Fruit fly (Drosophila melanogaster) whole organism, embryonic: ENCODE data around the gene tau.

ENCODE experiments used
- Atf6 ChIP-seq: fragments of 200-800 bp; sonication (Bioruptor generic); IDR thresholded peaks from 2 replicates; pipeline ENCODE4 v1.3.6; 2022; ENCODE audit warnings: missing biosample characterization, missing genetic modification characterization
- Bgb ChIP-seq: fragments of 200-800 bp; sonication (Bioruptor generic); IDR thresholded peaks from 2 replicates; pipeline ENCODE4 v1.3.6; 2022; ENCODE audit warnings: missing biosample characterization, missing genetic modification characterization; ENCODE audit not compliant: partially characterized antibody
- CG10147 ChIP-seq: fragments of 200-800 bp; sonication (Bioruptor generic); optimal IDR thresholded peaks from 2 replicates; lab custom pipeline; 2019; ENCODE audit warnings: missing biosample characterization, mild to moderate bottlenecking, missing genetic modification characterization, moderate library complexity
- CG10959 ChIP-seq: fragments of 200-800 bp; sonication (Bioruptor generic); IDR thresholded peaks from 2 replicates; pipeline ENCODE4 v1.3.6; 2022; ENCODE audit warnings: missing biosample characterization, missing genetic modification characterization
- CG10979 ChIP-seq: fragments of 200-800 bp; sonication (Bioruptor generic); optimal IDR thresholded peaks from 2 replicates; lab custom pipeline; 2018; ENCODE audit warnings: missing biosample characterization, mild to moderate bottlenecking, missing genetic modification characterization, moderate library complexity
- CG12299 ChIP-seq: fragments of 200-800 bp; sonication (Bioruptor generic); optimal IDR thresholded peaks from 2 replicates; lab custom pipeline; 2018; ENCODE audit warnings: missing biosample characterization, mild to moderate bottlenecking, missing genetic modification characterization
- CG12391 ChIP-seq: fragments of 200-800 bp; sonication (Bioruptor generic); optimal IDR thresholded peaks from 3 replicates; lab custom pipeline; 2018; ENCODE audit warnings: missing biosample characterization, mild to moderate bottlenecking, missing genetic modification characterization, moderate library complexity
- CG13296 ChIP-seq: fragments of 200-800 bp; sonication (Bioruptor generic); optimal IDR thresholded peaks from 3 replicates; lab custom pipeline; 2018; ENCODE audit warnings: missing biosample characterization, mild to moderate bottlenecking, missing genetic modification characterization
- CG14710 ChIP-seq: fragments of 200-800 bp; sonication (Bioruptor generic); optimal IDR thresholded peaks from 3 replicates; lab custom pipeline; 2019; ENCODE audit warnings: missing biosample characterization, mild to moderate bottlenecking, missing genetic modification characterization, moderate library complexity
- CG15479 ChIP-seq: fragments of 200-800 bp; sonication (Bioruptor generic); optimal IDR thresholded peaks from 3 replicates; lab custom pipeline; 2019; ENCODE audit warnings: missing biosample characterization, mild to moderate bottlenecking, missing genetic modification characterization, moderate library complexity
- CG16813 ChIP-seq: fragments of 200-800 bp; sonication (Bioruptor generic); IDR thresholded peaks from 3 replicates; pipeline ENCODE4 v1.3.6; 2022; ENCODE audit warnings: missing biosample characterization, missing genetic modification characterization; ENCODE audit not compliant: partially characterized antibody
- CG18599 ChIP-seq: fragments of 200-800 bp; sonication (Bioruptor generic); optimal IDR thresholded peaks from 3 replicates; lab custom pipeline; 2017; ENCODE audit warnings: missing biosample characterization, missing genetic modification characterization, mild to moderate bottlenecking, moderate library complexity, missing genetic modification reagents
- CG18619 ChIP-seq: fragments of 200-800 bp; sonication (Bioruptor generic); optimal IDR thresholded peaks from 3 replicates; lab custom pipeline; 2017; ENCODE audit warnings: missing biosample characterization, mild to moderate bottlenecking, missing genetic modification characterization
- CG34422 ChIP-seq: fragments of 200-800 bp; sonication (Bioruptor generic); IDR thresholded peaks from 3 replicates; pipeline ENCODE4 v1.3.6; 2022; ENCODE audit warnings: missing biosample characterization, missing genetic modification characterization
- CG42726 ChIP-seq: fragments of 200-800 bp; sonication (Bioruptor generic); IDR thresholded peaks from 2 replicates; pipeline ENCODE4 v1.3.6; 2022; ENCODE audit warnings: missing biosample characterization, missing genetic modification characterization; ENCODE audit not compliant: partially characterized antibody
- CG4617 ChIP-seq: fragments of 200-800 bp; sonication (Bioruptor generic); optimal IDR thresholded peaks from 3 replicates; lab custom pipeline; 2016; ENCODE audit warnings: missing biosample characterization, missing genetic modification characterization, borderline replicate concordance
- CG5953 ChIP-seq: fragments of 200-800 bp; sonication (Bioruptor generic); IDR thresholded peaks from 2 replicates; pipeline ENCODE4 v1.3.6; 2022; ENCODE audit warnings: missing biosample characterization, missing genetic modification characterization
- CG6791 ChIP-seq: fragments of 200-800 bp; sonication (Bioruptor generic); IDR thresholded peaks from 3 replicates; pipeline ENCODE4 v1.3.6; 2022; ENCODE audit warnings: missing biosample characterization, missing genetic modification characterization; ENCODE audit not compliant: partially characterized antibody
- CG7271 ChIP-seq: fragments of 200-800 bp; sonication (Bioruptor generic); optimal IDR thresholded peaks from 2 replicates; lab custom pipeline; 2018; ENCODE audit warnings: missing biosample characterization, mild to moderate bottlenecking, missing genetic modification characterization, moderate library complexity
- CG8944 ChIP-seq: fragments of 200-800 bp; sonication (Bioruptor generic); optimal IDR thresholded peaks from 3 replicates; lab custom pipeline; 2016; ENCODE audit warnings: missing biosample characterization, missing genetic modification characterization
- CoRest ChIP-seq: fragments of 200-800 bp; sonication (Bioruptor generic); optimal IDR thresholded peaks from 3 replicates; lab custom pipeline; 2018; ENCODE audit warnings: missing biosample characterization, mild to moderate bottlenecking, missing genetic modification characterization, moderate library complexity
- Doc2 ChIP-seq: fragments of 200-800 bp; sonication (Bioruptor generic); IDR thresholded peaks from 2 replicates; pipeline ENCODE4 v1.3.6; 2022; ENCODE audit warnings: missing biosample characterization, missing genetic modification characterization
- HmgZ ChIP-seq: fragments of 200-800 bp; sonication (Bioruptor generic); optimal IDR thresholded peaks from 2 replicates; lab custom pipeline; 2018; ENCODE audit warnings: missing biosample characterization, mild to moderate bottlenecking, missing genetic modification characterization
- MESR4 ChIP-seq: fragments of 200-800 bp; sonication (Bioruptor generic); optimal IDR thresholded peaks from 2 replicates; lab custom pipeline; 2018; ENCODE audit warnings: missing biosample characterization, mild to moderate bottlenecking, missing genetic modification characterization, moderate library complexity
- Med ChIP-seq: fragments of 200-800 bp; sonication (Bioruptor generic); peaks from one replicate; lab custom pipeline; 2016; ENCODE audit warnings: missing biosample characterization, missing genetic modification characterization, mild to moderate bottlenecking, inconsistent platforms, moderate library complexity
- Myb ChIP-seq: fragments of 200-800 bp; sonication (Bioruptor generic); optimal IDR thresholded peaks from 2 replicates; lab custom pipeline; 2016; ENCODE audit warnings: missing biosample characterization, missing genetic modification characterization
- Trl ChIP-seq, 3 experiments: fragments of >200 bp in 2 of 3; fragments of 200-800 bp in 1 of 3; sonication (Bioruptor generic) in 1 of 3; optimal IDR thresholded peaks; 2 replicates in 1 of 3; 3 replicates in 2 of 3; lab custom pipeline; 2016 to 2017; ENCODE audit warnings: missing biosample characterization in 1 of 3, missing genetic modification characterization in 1 of 3
- Vsx1 ChIP-seq: fragments of 200-800 bp; sonication (Bioruptor generic); optimal IDR thresholded peaks from 2 replicates; lab custom pipeline; 2017; ENCODE audit warnings: missing biosample characterization, mild to moderate bottlenecking, missing genetic modification characterization, missing genetic modification reagents
- ac ChIP-seq: fragments of 200-800 bp; sonication (Bioruptor generic); optimal IDR thresholded peaks from 3 replicates; lab custom pipeline; 2017; ENCODE audit warnings: missing biosample characterization, mild to moderate bottlenecking, missing genetic modification characterization
- ase ChIP-seq: fragments of 200-800 bp; sonication (Bioruptor generic); IDR thresholded peaks from 3 replicates; pipeline ENCODE4 v1.3.6; 2022; ENCODE audit warnings: missing biosample characterization, missing genetic modification characterization
- bcd ChIP-seq: fragments of 200-800 bp; sonication (Bioruptor generic); optimal IDR thresholded peaks from 2 replicates; lab custom pipeline; 2017; ENCODE audit warnings: missing biosample characterization, mild to moderate bottlenecking, missing genetic modification characterization
- cg ChIP-seq: fragments of 200-800 bp; sonication (Bioruptor generic); optimal IDR thresholded peaks from 3 replicates; lab custom pipeline; 2019; ENCODE audit warnings: missing biosample characterization, mild to moderate bottlenecking, missing genetic modification characterization, moderate library complexity
- ci ChIP-seq: fragments of 200-800 bp; sonication (Bioruptor generic); IDR thresholded peaks from 3 replicates; pipeline ENCODE4 v1.3.6; 2022; ENCODE audit warnings: missing biosample characterization, missing genetic modification characterization
- crol ChIP-seq: fragments of 200-800 bp; sonication (Bioruptor generic); IDR thresholded peaks from 2 replicates; pipeline ENCODE4 v1.3.6; 2022; ENCODE audit warnings: missing biosample characterization, missing genetic modification characterization
- danr ChIP-seq: fragments of 200-800 bp; sonication (Bioruptor generic); IDR thresholded peaks from 2 replicates; pipeline ENCODE4 v1.3.6; 2022; ENCODE audit warnings: missing biosample characterization, missing genetic modification characterization
- dimm ChIP-seq: fragments of 200-800 bp; sonication (Bioruptor generic); IDR thresholded peaks from 2 replicates; pipeline ENCODE4 v1.3.6; 2022; ENCODE audit warnings: missing biosample characterization, missing genetic modification characterization
- dpn ChIP-seq, 2 experiments: fragments of 200-800 bp; sonication (Bioruptor generic); optimal IDR thresholded peaks; 3 replicates each; lab custom pipeline; 2016; ENCODE audit warnings: missing biosample characterization in 2 of 2, missing genetic modification characterization in 2 of 2
- ftz-f1 ChIP-seq: fragments of 200-800 bp; sonication (Bioruptor generic); optimal IDR thresholded peaks from 2 replicates; lab custom pipeline; 2016; ENCODE audit warnings: missing biosample characterization, missing genetic modification characterization
- ham ChIP-seq: fragments of 200-800 bp; sonication (Bioruptor generic); IDR thresholded peaks from 2 replicates; pipeline ENCODE4 v1.3.6; 2022; ENCODE audit warnings: missing biosample characterization, missing genetic modification characterization
- kay ChIP-seq: fragments of 200-800 bp; sonication (Bioruptor generic); optimal IDR thresholded peaks from 2 replicates; lab custom pipeline; 2016; ENCODE audit warnings: missing biosample characterization, missing genetic modification characterization
- lilli ChIP-seq: fragments of 200-800 bp; sonication (Bioruptor generic); optimal IDR thresholded peaks from 3 replicates; lab custom pipeline; 2016; ENCODE audit warnings: missing biosample characterization, missing genetic modification characterization
- pum ChIP-seq: fragments of 200-800 bp; sonication (Bioruptor generic); optimal IDR thresholded peaks from 2 replicates; lab custom pipeline; 2016; ENCODE audit warnings: missing biosample characterization, missing genetic modification characterization
- salm ChIP-seq: fragments of 200-800 bp; sonication (Bioruptor generic); optimal IDR thresholded peaks from 2 replicates; lab custom pipeline; 2018; ENCODE audit warnings: missing biosample characterization, mild to moderate bottlenecking, missing genetic modification characterization
- sna ChIP-seq: fragments of 200-800 bp; sonication (Bioruptor generic); IDR thresholded peaks from 2 replicates; pipeline ENCODE4 v1.3.6; 2022; ENCODE audit warnings: missing biosample characterization, missing genetic modification characterization; ENCODE audit not compliant: partially characterized antibody
- so ChIP-seq: fragments of 200-800 bp; sonication (Bioruptor generic); IDR thresholded peaks from 3 replicates; pipeline ENCODE4 v1.3.6; 2022; ENCODE audit warnings: missing biosample characterization, missing genetic modification characterization
- stc ChIP-seq: fragments of 200-800 bp; sonication (Bioruptor generic); IDR thresholded peaks from 2 replicates; pipeline ENCODE4 v1.3.6; 2022; ENCODE audit warnings: missing biosample characterization, missing genetic modification characterization
- sug ChIP-seq: fragments of 200-800 bp; optimal IDR thresholded peaks from 2 replicates; lab custom pipeline; 2019; ENCODE audit warnings: missing biosample characterization, mild to moderate bottlenecking, missing genetic modification characterization, moderate library complexity
- vvl ChIP-seq: fragments of 200-800 bp; sonication (Bioruptor generic); IDR thresholded peaks from 2 replicates; pipeline ENCODE4 v1.3.6; 2022; ENCODE audit warnings: missing biosample characterization, missing genetic modification characterization
- yki ChIP-seq: fragments of >200 bp; optimal IDR thresholded peaks from 3 replicates; lab custom pipeline; 2018

Gene tau

dm6 chr3R:27699540-27700228, 42.9 kb upstream of the tau start, which contains the start of gene ALiX:
Gene ALiX (minus strand): TSS chr3R:27700110.
- TF ChIP-seq Bgb (no peak), Doc2 (no peak), danr (no peak), lilli (GFP tag; lab: Kevin White, UChicago) (peak; percentile 2), kay (GFP tag; lab: Kevin White, UChicago) (peak; percentile 67), CG7271 (tag; lab: Kevin White, UChicago) (no peak), cg (peak; percentile 47), vvl (no peak), Vsx1 (GFP tag; lab: Kevin White, UChicago) (peak; percentile 42), yki (lab: Kevin White, UChicago) (no peak), so (GFP tag; lab: Robert Waterston, UW) (no peak), CG8944 (GFP tag; lab: Kevin White, UChicago) (no peak), CG5953 (peak; percentile 31; the same call in 1 of the 2 replicates), CG12299 (peak; percentile 8), ci (GFP tag; lab: Robert Waterston, UW) (0 out of 3 replicates have a peak, but pooled peaks have one; percentile 51), MESR4 (GFP tag; lab: Kevin White, UChicago) (peak; percentile 23), crol (GFP tag; lab: Robert Waterston, UW) (peak; percentile 78), CoRest (peak; percentile 1), HmgZ (tag; lab: Kevin White, UChicago) (no peak), CG34422 (GFP tag; lab: Robert Waterston, UW) (0 out of 3 replicates have a peak, but pooled peaks have one; percentile 28), sug (tag; lab: Kevin White, UChicago) (peak; percentile 10), CG12391 (peak; percentile 26), CG10979 (tag; lab: Kevin White, UChicago) (no peak), Atf6 (GFP tag; lab: Robert Waterston, UW) (0 out of 2 replicates have a peak, but pooled peaks have one; percentile 15), stc (0 out of 2 replicates have a peak, but pooled peaks have one; percentile 20), Trl (optimal IDR thresholded peaks at IDR 0.05; lab: Kevin White, UChicago) (peak in 1 of 2 experiments; percentile 48), Trl (GFP tag; optimal IDR thresholded peaks at IDR 0.05; lab: Kevin White, UChicago) (no peak), Myb (GFP tag; lab: Kevin White, UChicago) (no peak), sna (0 out of 2 replicates have a peak, but pooled peaks have one; percentile 27), Med (GFP tag; lab: Kevin White, UChicago) (peak; percentile 53)

- no peak for TF ChIP-seq CG15479 (GFP tag; lab: Kevin White, UChicago)
- no peak for TF ChIP-seq pum (GFP tag; lab: Kevin White, UChicago)
- TF ChIP-seq CG10147 (GFP tag; lab: Kevin White, UChicago) = no peak
- no peak for TF ChIP-seq CG6791
- no peak for TF ChIP-seq CG7271 (tag; lab: Kevin White, UChicago)
- TF ChIP-seq ftz-f1 (GFP tag; lab: Kevin White, UChicago) = peak; percentile 71
- TF ChIP-seq ham (GFP tag; lab: Robert Waterston, UW) = no peak
- no peak for TF ChIP-seq ac
- no peak for TF ChIP-seq salm (tag; lab: Kevin White, UChicago)
- no peak for TF ChIP-seq CG18599 (GFP tag; lab: Kevin White, UChicago)
- no peak for TF ChIP-seq CG14710 (tag; lab: Kevin White, UChicago)
- peak; percentile 42 for TF ChIP-seq CG4617 (GFP tag; lab: Kevin White, UChicago)
- peak; percentile 33 for TF ChIP-seq MESR4 (GFP tag; lab: Kevin White, UChicago)
- no peak for TF ChIP-seq CG13296
- TF ChIP-seq danr = no peak
- TF ChIP-seq CG16813 (GFP tag; lab: Robert Waterston, UW) = no peak
- no peak for TF ChIP-seq CG18619 (GFP tag; lab: Kevin White, UChicago)
- TF ChIP-seq bcd (GFP tag; lab: Kevin White, UChicago) = no peak
- TF ChIP-seq Myb (GFP tag; lab: Kevin White, UChicago) = peak; percentile 41
- no peak for TF ChIP-seq CG10959 (GFP tag; lab: Robert Waterston, UW)
- TF ChIP-seq stc = no peak
- TF ChIP-seq ase (GFP tag; lab: Robert Waterston, UW) = no peak
- no peak for TF ChIP-seq CG42726 (GFP tag; lab: Robert Waterston, UW)
- no peak for TF ChIP-seq dimm (GFP tag; lab: Robert Waterston, UW)
- no peak for TF ChIP-seq dpn (GFP tag; optimal IDR thresholded peaks at IDR 0.05; lab: Kevin White, UChicago)
These were observed 38.2 kb upstream of the tau start, which contains the start of gene HSPBAP1 for dm6 chr3R:27695019-27695418. Gene HSPBAP1 (plus strand): TSS chr3R:27695235.
